Fruit fly (Drosophila melanogaster): ENCODE results near the gene CG4835.

Gene CG4835

dm6 chr3L:5511959-5512358, 32.4 kb downstream of the CG4835 start (continued):
- TF ChIP-seq CG15479 (GFP tag; optimal IDR thresholded peaks at IDR 0.05) (no peak), CG15601 (tag; optimal IDR thresholded peaks at IDR 0.05) (peak; percentile 87), gfzf (GFP tag; optimal IDR thresholded peaks at IDR 0.05) (peak; percentile 18), CG10543 (GFP tag; optimal IDR thresholded peaks at IDR 0.05) (peak; percentile 91), sob (GFP tag; IDR thresholded peaks at IDR 0.05) (peak; percentile 92), dmrt11E (tag; optimal IDR thresholded peaks at IDR 0.05) (peak; percentile 18), crol (GFP tag; IDR thresholded peaks at IDR 0.05) (no peak), eve (GFP tag; optimal IDR thresholded peaks at IDR 0.05) (peak in 1 of 2 experiments; percentile 36), CG3726 (GFP tag; IDR thresholded peaks at IDR 0.05) (peak; percentile 50; the same call in 1 of the 3 replicates), CG18011 (GFP tag; optimal IDR thresholded peaks at IDR 0.05) (peak; percentile 86), Rfx (GFP tag; IDR thresholded peaks at IDR 0.05) (peak; percentile 93), Ssrp (tag; optimal IDR thresholded peaks at IDR 0.05) (no peak), hbn (GFP tag; IDR thresholded peaks at IDR 0.05; ENCODE audit: partially characterized antibody) (no peak; the same call in 1 of the 2 replicates), CG7987 (GFP tag; optimal IDR thresholded peaks at IDR 0.05) (peak; percentile 98), bbx (GFP tag; IDR thresholded peaks at IDR 0.05; ENCODE audit: partially characterized antibody) (peak; percentile 47; the same call in 1 of the 2 replicates), Taf1 (GFP tag; IDR thresholded peaks at IDR 0.05) (peak; percentile 37; the same call in 1 of the 2 replicates), Lim3 (GFP tag; IDR thresholded peaks at IDR 0.05) (peak; percentile 28; the same call in 1 of the 2 replicates), CG10147 (GFP tag; optimal IDR thresholded peaks at IDR 0.05) (peak; percentile 85), cato (GFP tag; optimal IDR thresholded peaks at IDR 0.05; ENCODE audit: borderline replicate concordance) (peak; percentile 82), da (GFP tag; optimal IDR thresholded peaks at IDR 0.05) (peak; percentile 83), stwl (tag; optimal IDR thresholded peaks at IDR 0.05) (peak; percentile 76), CG10959 (GFP tag; IDR thresholded peaks at IDR 0.05) (peak; percentile 40; the same call in 1 of the 2 replicates), maf-S (GFP tag; optimal IDR thresholded peaks at IDR 0.05) (peak; percentile 85), onecut (GFP tag; IDR thresholded peaks at IDR 0.05) (peak; percentile 81; the same call in 1 of the 2 replicates), ara (GFP tag; IDR thresholded peaks at IDR 0.05) (peak; percentile 57), CG12104 (GFP tag; optimal IDR thresholded peaks at IDR 0.05) (peak; percentile 89), gro (GFP tag; optimal IDR thresholded peaks at IDR 0.05) (peak; percentile 96), NFAT (GFP tag; IDR thresholded peaks at IDR 0.05) (peak; percentile 82), nerfin-2 (GFP tag; IDR thresholded peaks at IDR 0.05; ENCODE audit: partially characterized antibody) (no peak), vvl (GFP tag; IDR thresholded peaks at IDR 0.05) (peak; percentile 96), nom (GFP tag; optimal IDR thresholded peaks at IDR 0.05) (no peak), Tbp (GFP tag; optimal IDR thresholded peaks at IDR 0.05) (no peak), mirr (GFP tag; optimal IDR thresholded peaks at IDR 0.05) (peak; percentile 91), ttk (GFP tag; IDR thresholded peaks at IDR 0.05) (peak; percentile 84), BEAF-32 (GFP tag; optimal IDR thresholded peaks at IDR 0.05) (peak; percentile 8), stc (GFP tag; IDR thresholded peaks at IDR 0.05) (no peak; the same call in 1 of the 2 replicates), kah (GFP tag; optimal IDR thresholded peaks at IDR 0.05) (peak; percentile 21), Asciz (GFP tag; optimal IDR thresholded peaks at IDR 0.05) (peak; percentile 86), mam (GFP tag; optimal IDR thresholded peaks at IDR 0.05) (peak; percentile 77), CG18619 (GFP tag; optimal IDR thresholded peaks at IDR 0.05) (peak; percentile 92), ind (GFP tag; optimal IDR thresholded peaks at IDR 0.05) (peak; percentile 62), CG11723 (GFP tag; optimal IDR thresholded peaks at IDR 0.05) (peak; percentile 85), CG5953 (GFP tag; IDR thresholded peaks at IDR 0.05) (peak; percentile 83), CG11085 (GFP tag; IDR thresholded peaks at IDR 0.05) (peak; percentile 83; the same call in 1 of the 2 replicates), crc (GFP tag; optimal IDR thresholded peaks at IDR 0.05) (peak; percentile 87), CG3163 (GFP tag; optimal IDR thresholded peaks at IDR 0.05) (peak; percentile 79), CG15696 (tag; optimal IDR thresholded peaks at IDR 0.05) (no peak), CG17802 (tag; optimal IDR thresholded peaks at IDR 0.05) (peak; percentile 87), slbo (GFP tag; IDR thresholded peaks at IDR 0.05) (peak; percentile 82), zen (tag; optimal IDR thresholded peaks at IDR 0.05) (no peak)

All from whole organism, embryonic.